Fruit fly (Drosophila melanogaster) whole organism, wandering third instar larva: ENCODE measurements around the gene Cp7Fc.

Source experiments
- GATAd ChIP-seq: sonication (Bioruptor generic); optimal IDR thresholded peaks from 2 replicates; lab custom pipeline; 2016; ENCODE audit warnings: missing biosample characterization, missing genetic modification characterization
- Hr78 ChIP-seq: fragments of >200 bp; optimal IDR thresholded peaks from 2 replicates; lab custom pipeline; 2017; ENCODE audit warnings: missing biosample characterization, missing genetic modification characterization
- Jra ChIP-seq: sonication (Bioruptor generic); optimal IDR thresholded peaks from 2 replicates; lab custom pipeline; 2016; ENCODE audit warnings: missing biosample characterization, missing genetic modification characterization
- Rel ChIP-seq, 2 experiments: fragments of 200-800 bp; sonication (Bioruptor generic) in 1 of 2; optimal IDR thresholded peaks; 2 replicates in 1 of 2; 3 replicates in 1 of 2; lab custom pipeline; 2016 to 2019; ENCODE audit warnings: mild to moderate bottlenecking in 2 of 2, missing biosample characterization in 2 of 2, missing genetic modification characterization in 2 of 2, moderate library complexity in 1 of 2
- Vsx2 ChIP-seq: fragments of 200-300, 225-300 bp; sonication (Bioruptor generic); optimal IDR thresholded peaks from 2 replicates; lab custom pipeline; 2018; ENCODE audit warnings: missing biosample characterization, missing genetic modification characterization; ENCODE audit not compliant: partially characterized antibody
- h ChIP-seq: fragments of 200-800 bp; sonication (Bioruptor generic); optimal IDR thresholded peaks from 3 replicates; lab custom pipeline; 2016; ENCODE audit warnings: missing biosample characterization, mild to moderate bottlenecking, missing genetic modification characterization
- pan ChIP-seq: fragments of >200 bp; optimal IDR thresholded peaks from 2 replicates; lab custom pipeline; 2017
- sv ChIP-seq: fragments of 200-800 bp; sonication (Bioruptor generic); optimal IDR thresholded peaks from 3 replicates; lab custom pipeline; 2016; ENCODE audit warnings: missing biosample characterization, missing genetic modification characterization

dm6 chrX:8476817-8477216 is at the start of gene Cp7Fc:
- TF ChIP-seq Rel (GFP tag; optimal IDR thresholded peaks at IDR 0.05; lab: Kevin White, UChicago) (no peak), Rel (tag; optimal IDR thresholded peaks at IDR 0.05; lab: Kevin White, UChicago) (no peak), GATAd (GFP tag; lab: Kevin White, UChicago) (no peak), Hr78 (no peak), sv (no peak), Vsx2 (no peak), h (no peak), pan (lab: Kevin White, UChicago) (no peak), Jra (GFP tag; lab: Kevin White, UChicago) (no peak)
